Worm (Caenorhabditis elegans) whole organism, young adult: ENCODE results near the gene srg-21.

Experiments
- B0336.3 ChIP-seq: fragments of 200-800 bp; sonication (Bioruptor generic); IDR thresholded peaks from 2 replicates; pipeline ENCODE4 v1.3.6; 2022; ENCODE audit warnings: missing genetic modification characterization, missing compliant biosample characterization
- C17E4.6 ChIP-seq: fragments of 200-800 bp; sonication (Bioruptor generic); IDR thresholded peaks from 2 replicates; pipeline ENCODE4 v1.3.6; 2022; ENCODE audit warnings: missing genetic modification reagents, missing genetic modification characterization, missing compliant biosample characterization
- D2030.7 ChIP-seq: fragments of 200-800 bp; sonication (Bioruptor generic); IDR thresholded peaks from 2 replicates; pipeline ENCODE4 v1.3.6; 2022; ENCODE audit warnings: missing genetic modification reagents, missing genetic modification characterization, missing compliant biosample characterization
- F49E8.2 ChIP-seq: sonication (generic microtip); optimal IDR thresholded peaks from 3 replicates; lab custom pipeline; 2017; ENCODE audit warnings: missing genetic modification characterization, mild to moderate bottlenecking, missing compliant biosample characterization, antibody characterized with exemption, moderate library complexity; ENCODE audit not compliant: insufficient read depth
- F57C9.4 ChIP-seq: sonication (generic microtip); optimal IDR thresholded peaks from 2 replicates; lab custom pipeline; 2017; ENCODE audit warnings: mild to moderate bottlenecking, missing genetic modification characterization, missing compliant biosample characterization
- K11D2.4 ChIP-seq: fragments of 200-800 bp; sonication (Bioruptor generic); IDR thresholded peaks from 2 replicates; pipeline ENCODE4 v1.3.6; 2022; ENCODE audit warnings: missing genetic modification reagents, missing genetic modification characterization, missing compliant biosample characterization
- T07F8.4 ChIP-seq: sonication (generic microtip); optimal IDR thresholded peaks from 2 replicates; lab custom pipeline; 2016; ENCODE audit warnings: mild to moderate bottlenecking, missing genetic modification characterization, moderate library complexity, missing compliant biosample characterization
- Y67H2A.10 ChIP-seq: fragments of 200-800 bp; sonication (Bioruptor generic); conservative IDR thresholded peaks from 2 replicates; pipeline ENCODE4 v1.3.6; 2022; ENCODE audit warnings: missing genetic modification reagents, missing genetic modification characterization, missing compliant biosample characterization
- akir-1 ChIP-seq: fragments of 200-800 bp; sonication (Bioruptor generic); optimal IDR thresholded peaks from 2 replicates; lab custom pipeline; 2018; ENCODE audit warnings: mild to moderate bottlenecking, missing genetic modification characterization, moderate library complexity, missing compliant biosample characterization
- aptf-3 ChIP-seq: fragments of 200-800 bp; sonication (Bioruptor generic); IDR thresholded peaks from 2 replicates; pipeline ENCODE4 v1.3.6; 2022; ENCODE audit warnings: missing genetic modification characterization, missing compliant biosample characterization
- attf-6 ChIP-seq: fragments of 200-800 bp; sonication (Bioruptor generic); IDR thresholded peaks from 2 replicates; pipeline ENCODE4 v1.3.6; 2022; ENCODE audit warnings: missing genetic modification reagents, missing genetic modification characterization, missing compliant biosample characterization
- bed-1 ChIP-seq: fragments of 200-800 bp; sonication (Bioruptor generic); IDR thresholded peaks from 2 replicates; pipeline ENCODE4 v1.3.6; 2022; ENCODE audit warnings: missing genetic modification reagents, missing genetic modification characterization, missing compliant biosample characterization
- cebp-2 ChIP-seq: fragments of 200-800 bp; sonication (Bioruptor generic); IDR thresholded peaks from 2 replicates; pipeline ENCODE4 v1.3.6; 2022; ENCODE audit warnings: missing genetic modification characterization, missing compliant biosample characterization
- ceh-58 ChIP-seq: fragments of 200-800 bp; sonication (Bioruptor generic); IDR thresholded peaks from 2 replicates; pipeline ENCODE4 v1.3.6; 2022; ENCODE audit warnings: missing genetic modification characterization, missing compliant biosample characterization
- chd-7 ChIP-seq: sonication (generic microtip); optimal IDR thresholded peaks from 2 replicates; lab custom pipeline; 2016; ENCODE audit warnings: mild to moderate bottlenecking, missing genetic modification characterization, moderate library complexity, missing compliant biosample characterization
- die-1 ChIP-seq: sonication (generic microtip); optimal IDR thresholded peaks from 2 replicates; lab custom pipeline; 2016; ENCODE audit warnings: missing genotype, mild to moderate bottlenecking, missing genetic modification characterization, missing compliant biosample characterization
- dpl-1 ChIP-seq: fragments of 150-350 bp; optimal IDR thresholded peaks from 2 replicates; lab custom pipeline; 2014; ENCODE audit warnings: missing biosample characterization, missing genetic modification reagents, missing genetic modification characterization
- gei-17 ChIP-seq: fragments of 200-800 bp; sonication (Bioruptor generic); optimal IDR thresholded peaks from 2 replicates; lab custom pipeline; 2018; ENCODE audit warnings: mild to moderate bottlenecking, missing genetic modification characterization, missing compliant biosample characterization
- hlh-12 ChIP-seq: sonication (generic microtip); optimal IDR thresholded peaks from 2 replicates; lab custom pipeline; 2016; ENCODE audit warnings: missing genetic modification characterization, missing compliant biosample characterization
- hlh-26 ChIP-seq: fragments of 200-800 bp; sonication (Bioruptor generic); conservative IDR thresholded peaks from 2 replicates; pipeline ENCODE4 v1.3.6; 2022; ENCODE audit warnings: missing genetic modification reagents, missing genetic modification characterization, missing compliant biosample characterization
- hmg-1.2 ChIP-seq: fragments of 200-800 bp; sonication (Bioruptor generic); IDR thresholded peaks from 2 replicates; pipeline ENCODE4 v1.3.6; 2022; ENCODE audit warnings: missing genetic modification reagents, missing genetic modification characterization, missing compliant biosample characterization
- hmg-20 ChIP-seq: fragments of 200-800 bp; sonication (Bioruptor generic); IDR thresholded peaks from 2 replicates; pipeline ENCODE4 v1.3.6; 2022; ENCODE audit warnings: missing genetic modification reagents, missing genetic modification characterization, missing compliant biosample characterization
- hrde-1 ChIP-seq: sonication (generic microtip); optimal IDR thresholded peaks from 2 replicates; lab custom pipeline; 2016; ENCODE audit warnings: missing genetic modification characterization, mild to moderate bottlenecking, missing compliant biosample characterization, moderate library complexity, missing genotype, missing genetic modification reagents, borderline replicate concordance
- let-607 ChIP-seq, 2 experiments: fragments of 200-800 bp in 1 of 2; sonication (Bioruptor generic) in 1 of 2; sonication (generic microtip) in 1 of 2; optimal IDR thresholded peaks; 2 replicates each; lab custom pipeline; 2016 to 2018; ENCODE audit warnings: mild to moderate bottlenecking in 2 of 2, missing compliant biosample characterization in 2 of 2, missing genetic modification characterization in 2 of 2, moderate library complexity in 2 of 2, missing genotype in 1 of 2
- lin-54 ChIP-seq: fragments of 200-800 bp; sonication (Bioruptor generic); optimal IDR thresholded peaks from 2 replicates; lab custom pipeline; 2018; ENCODE audit warnings: mild to moderate bottlenecking, missing genetic modification characterization, missing compliant biosample characterization
- mxl-1 ChIP-seq: sonication (generic microtip); optimal IDR thresholded peaks from 2 replicates; lab custom pipeline; 2016; ENCODE audit warnings: missing genetic modification characterization, missing compliant biosample characterization
- nhr-179 ChIP-seq: sonication (generic microtip); optimal IDR thresholded peaks from 2 replicates; lab custom pipeline; 2016; ENCODE audit warnings: mild to moderate bottlenecking, missing genetic modification characterization, missing compliant biosample characterization
- pbrm-1 ChIP-seq: fragments of 200-800 bp; sonication (Bioruptor generic); IDR thresholded peaks from 2 replicates; pipeline ENCODE4 v1.3.6; 2022; ENCODE audit warnings: missing genetic modification reagents, missing genetic modification characterization, missing compliant biosample characterization
- rcor-1 ChIP-seq: fragments of 200-800 bp; sonication (Bioruptor generic); IDR thresholded peaks from 2 replicates; pipeline ENCODE4 v1.3.6; 2022; ENCODE audit warnings: missing genetic modification reagents, missing genetic modification characterization, missing compliant biosample characterization
- repo-1 ChIP-seq: sonication (generic microtip); optimal IDR thresholded peaks from 2 replicates; lab custom pipeline; 2017; ENCODE audit warnings: mild to moderate bottlenecking, missing genetic modification characterization, missing compliant biosample characterization
- sdz-38 ChIP-seq: sonication (generic microtip); optimal IDR thresholded peaks from 2 replicates; lab custom pipeline; 2016; ENCODE audit warnings: missing genotype, missing genetic modification characterization, missing compliant biosample characterization
- snpc-1.3 ChIP-seq: sonication (generic microtip); optimal IDR thresholded peaks from 2 replicates; lab custom pipeline; 2017; ENCODE audit warnings: missing genetic modification characterization, mild to moderate bottlenecking, missing compliant biosample characterization, antibody characterized with exemption, moderate library complexity, missing genotype, missing genetic modification reagents; ENCODE audit not compliant: insufficient read depth
- snpc-3.4 ChIP-seq: sonication (generic microtip); optimal IDR thresholded peaks from 2 replicates; lab custom pipeline; 2017; ENCODE audit warnings: missing genetic modification characterization, mild to moderate bottlenecking, missing compliant biosample characterization, antibody characterized with exemption, moderate library complexity, missing genotype, missing genetic modification reagents
- ztf-6 ChIP-seq: fragments of 200-800 bp; sonication (Bioruptor generic); IDR thresholded peaks from 2 replicates; pipeline ENCODE4 v1.3.6; 2022; ENCODE audit warnings: missing genetic modification reagents, missing genetic modification characterization, missing compliant biosample characterization

srg-21 gene

ce11 chrII:3071012-3071749, 20.0 kb downstream of the srg-21 start, which contains the start of gene Y25C1A.7:
Y25C1A.7 (minus strand) TSS chrII:3071062.
- peak; percentile 78 to 92 for TF ChIP-seq let-607 (tag; optimal IDR thresholded peaks at IDR 0.05; lab: Kevin White, UChicago)
- TF ChIP-seq nhr-179 (tag; lab: Kevin White, UChicago) = no peak
- no peak for TF ChIP-seq ztf-6 (GFP tag; lab: Robert Waterston, UW)
- TF ChIP-seq, all 124 proteins: peak for 1

ce11 chrII:3070182-3070581, 21.0 kb downstream of the srg-21 start:
- TF ChIP-seq akir-1 (GFP tag; lab: Kevin White, UChicago) = no peak
- TF ChIP-seq B0336.3 (GFP tag; lab: Robert Waterston, UW) = no peak
- TF ChIP-seq F57C9.4 (tag; lab: Kevin White, UChicago) = no peak
- no peak for TF ChIP-seq dpl-1 (GFP tag; lab: Kevin White, UChicago)
- no peak for TF ChIP-seq die-1 (tag; lab: Kevin White, UChicago)
- no peak for TF ChIP-seq gei-17
- TF ChIP-seq D2030.7 (GFP tag; lab: Robert Waterston, UW) = no peak
- TF ChIP-seq hmg-1.2 (GFP tag; lab: Robert Waterston, UW) = no peak
- TF ChIP-seq hmg-20 (GFP tag; lab: Robert Waterston, UW) = no peak
- no peak for TF ChIP-seq snpc-1.3 (tag; lab: Kevin White, UChicago)
- TF ChIP-seq cebp-2 (GFP tag; lab: Robert Waterston, UW) = no peak
- no peak for TF ChIP-seq hlh-12 (tag; lab: Kevin White, UChicago)
- TF ChIP-seq hrde-1 (tag; lab: Kevin White, UChicago) = no peak
- no peak for TF ChIP-seq ceh-58 (GFP tag; lab: Robert Waterston, UW)
- no peak for TF ChIP-seq attf-6 (GFP tag; lab: Robert Waterston, UW)
- no peak for TF ChIP-seq sdz-38 (tag; lab: Kevin White, UChicago)
- no peak for TF ChIP-seq pbrm-1 (GFP tag; lab: Robert Waterston, UW)
- no peak for TF ChIP-seq C17E4.6 (GFP tag; lab: Robert Waterston, UW)
- TF ChIP-seq rcor-1 (GFP tag; lab: Robert Waterston, UW) = no peak

- TF ChIP-seq hmg-20 (GFP tag; lab: Robert Waterston, UW) (no peak), bed-1 (GFP tag; lab: Robert Waterston, UW) (no peak), lin-54 (no peak), repo-1 (no peak), mxl-1 (tag; lab: Kevin White, UChicago) (no peak), chd-7 (tag; lab: Kevin White, UChicago) (no peak), hlh-26 (GFP tag; lab: Robert Waterston, UW) (no peak), D2030.7 (GFP tag; lab: Robert Waterston, UW) (no peak), snpc-3.4 (tag; lab: Kevin White, UChicago) (no peak), hlh-12 (tag; lab: Kevin White, UChicago) (no peak), aptf-3 (no peak), hrde-1 (tag; lab: Kevin White, UChicago) (no peak), T07F8.4 (tag; lab: Kevin White, UChicago) (no peak), Y67H2A.10 (no peak)
Measured at ce11 chrII:3068646-3069045, 22.5 kb downstream of the srg-21 start.

- TF ChIP-seq K11D2.4 (GFP tag; lab: Robert Waterston, UW) (no peak), snpc-3.4 (tag; lab: Kevin White, UChicago) (no peak), F49E8.2 (tag; lab: Kevin White, UChicago) (no peak)
Measured at ce11 chrII:3067896-3068295, 23.3 kb downstream of the srg-21 start.
